Fruit fly (Drosophila melanogaster) whole organism, wandering third instar larva: ENCODE data around the gene B52.

ENCODE experiments used
- Abd-B ChIP-seq: fragments of >200 bp; optimal IDR thresholded peaks from 2 replicates; lab custom pipeline; 2017; ENCODE audit warnings: missing biosample characterization, missing genetic modification characterization
- CG32264 ChIP-seq: fragments of 200-800 bp; sonication (Bioruptor generic); optimal IDR thresholded peaks from 2 replicates; lab custom pipeline; 2016; ENCODE audit warnings: missing biosample characterization, missing genetic modification characterization
- CG9705 ChIP-seq: fragments of 200-800 bp; sonication (Bioruptor generic); optimal IDR thresholded peaks from 2 replicates; lab custom pipeline; 2018; ENCODE audit warnings: missing biosample characterization, mild to moderate bottlenecking, missing genetic modification characterization
- CrebA ChIP-seq: fragments of 200-800 bp; sonication (Bioruptor generic); optimal IDR thresholded peaks from 2 replicates; lab custom pipeline; 2016; ENCODE audit warnings: missing biosample characterization, mild to moderate bottlenecking, missing genetic modification characterization, borderline replicate concordance
- Dfd ChIP-seq: fragments of >200 bp; optimal IDR thresholded peaks from 2 replicates; lab custom pipeline; 2017; ENCODE audit warnings: missing biosample characterization, missing genetic modification characterization
- Dif ChIP-seq: fragments of 200-275, 200-300 bp; sonication (Bioruptor generic); optimal IDR thresholded peaks from 2 replicates; lab custom pipeline; 2018; ENCODE audit warnings: missing biosample characterization, missing genetic modification characterization; ENCODE audit not compliant: partially characterized antibody
- GATAd ChIP-seq: sonication (Bioruptor generic); optimal IDR thresholded peaks from 2 replicates; lab custom pipeline; 2016; ENCODE audit warnings: missing biosample characterization, missing genetic modification characterization
- HLH106 ChIP-seq: fragments of 200-800 bp; optimal IDR thresholded peaks from 3 replicates; lab custom pipeline; 2019; ENCODE audit warnings: missing biosample characterization, mild to moderate bottlenecking, missing genetic modification characterization, moderate library complexity
- Hnf4 ChIP-seq: fragments of 200-800 bp; sonication (Bioruptor generic); optimal IDR thresholded peaks from 2 replicates; lab custom pipeline; 2016; ENCODE audit warnings: missing biosample characterization, mild to moderate bottlenecking, missing genetic modification characterization
- Hr78 ChIP-seq: fragments of >200 bp; optimal IDR thresholded peaks from 2 replicates; lab custom pipeline; 2017; ENCODE audit warnings: missing biosample characterization, missing genetic modification characterization
- Hr83 ChIP-seq: fragments of 200-300 bp; sonication (Bioruptor generic); optimal IDR thresholded peaks from 2 replicates; lab custom pipeline; 2016; ENCODE audit warnings: missing biosample characterization, mild to moderate bottlenecking, missing genetic modification characterization, moderate library complexity; ENCODE audit not compliant: poor library complexity, severe bottlenecking
- Mio ChIP-seq: sonication (Bioruptor generic); optimal IDR thresholded peaks from 2 replicates; lab custom pipeline; 2016; ENCODE audit warnings: missing biosample characterization, missing genetic modification characterization
- Myc ChIP-seq: fragments of >200 bp; optimal IDR thresholded peaks from 2 replicates; lab custom pipeline; 2017
- N ChIP-seq: fragments of >200 bp; optimal IDR thresholded peaks from 2 replicates; lab custom pipeline; 2018; ENCODE audit warnings: missing biosample characterization, missing external identifiers, missing genetic modification characterization
- OdsH ChIP-seq: fragments of 200-800 bp; sonication (Bioruptor generic); optimal IDR thresholded peaks from 2 replicates; lab custom pipeline; 2016; ENCODE audit warnings: missing biosample characterization, mild to moderate bottlenecking, missing genetic modification characterization
- Rel ChIP-seq, 2 experiments: fragments of 200-800 bp; sonication (Bioruptor generic) in 1 of 2; optimal IDR thresholded peaks; 2 replicates in 1 of 2; 3 replicates in 1 of 2; lab custom pipeline; 2016 to 2019; ENCODE audit warnings: mild to moderate bottlenecking in 2 of 2, missing biosample characterization in 2 of 2, missing genetic modification characterization in 2 of 2, moderate library complexity in 1 of 2
- Sp1 ChIP-seq: fragments of 200-800 bp; sonication (Bioruptor generic); optimal IDR thresholded peaks from 3 replicates; lab custom pipeline; 2019; ENCODE audit warnings: missing biosample characterization, mild to moderate bottlenecking, missing genetic modification characterization, moderate library complexity
- Vsx2 ChIP-seq: fragments of 200-300, 225-300 bp; sonication (Bioruptor generic); optimal IDR thresholded peaks from 2 replicates; lab custom pipeline; 2018; ENCODE audit warnings: missing biosample characterization, missing genetic modification characterization; ENCODE audit not compliant: partially characterized antibody
- br ChIP-seq: fragments of 200-800 bp; sonication (Bioruptor generic); optimal IDR thresholded peaks from 2 replicates; lab custom pipeline; 2016; ENCODE audit warnings: missing biosample characterization, missing genetic modification characterization
- brk ChIP-seq: fragments of 200-800 bp; sonication (Bioruptor generic); optimal IDR thresholded peaks from 2 replicates; lab custom pipeline; 2016; ENCODE audit warnings: missing biosample characterization, mild to moderate bottlenecking, missing genetic modification characterization
- dl ChIP-seq, 2 experiments: fragments of 175-275, 200-275 bp in 1 of 2; fragments of 200-275 bp in 1 of 2; sonication (Bioruptor generic); optimal IDR thresholded peaks; lab custom pipeline; 2018; ENCODE audit warnings: mild to moderate bottlenecking in 2 of 2, missing biosample characterization in 2 of 2, missing genetic modification characterization in 2 of 2, moderate library complexity in 2 of 2; ENCODE audit not compliant: partially characterized antibody in 2 of 2, insufficient read depth in 1 of 2
- dmrt93B ChIP-seq: fragments of 200-800 bp; sonication (Bioruptor generic); optimal IDR thresholded peaks from 2 replicates; lab custom pipeline; 2018; ENCODE audit warnings: missing biosample characterization, mild to moderate bottlenecking, missing genetic modification characterization
- dsf ChIP-seq: sonication (Bioruptor generic); optimal IDR thresholded peaks from 2 replicates; lab custom pipeline; 2016; ENCODE audit warnings: missing biosample characterization, missing genetic modification characterization, borderline replicate concordance
- ey ChIP-seq: fragments of 200-800 bp; sonication (Bioruptor generic); optimal IDR thresholded peaks from 2 replicates; lab custom pipeline; 2016; ENCODE audit warnings: missing biosample characterization, missing genetic modification characterization
- foxo ChIP-seq, 2 experiments: fragments of 200-800 bp; sonication (Bioruptor generic); optimal IDR thresholded peaks; 2 replicates in 1 of 2; 3 replicates in 1 of 2; lab custom pipeline; 2016 to 2017; ENCODE audit warnings: missing biosample characterization in 2 of 2, missing genetic modification characterization in 2 of 2
- jim ChIP-seq: fragments of 175-275, 200-325 bp; sonication (Bioruptor generic); optimal IDR thresholded peaks from 2 replicates; lab custom pipeline; 2016; ENCODE audit warnings: missing biosample characterization, mild to moderate bottlenecking, missing genetic modification characterization
- pan ChIP-seq: fragments of >200 bp; optimal IDR thresholded peaks from 2 replicates; lab custom pipeline; 2017
- psq ChIP-seq: fragments of 200-800 bp; sonication (Bioruptor generic); optimal IDR thresholded peaks from 3 replicates; lab custom pipeline; 2017; ENCODE audit warnings: missing biosample characterization, mild to moderate bottlenecking, missing genetic modification characterization, moderate library complexity
- rgr ChIP-seq: fragments of 200-800 bp; sonication (Bioruptor generic); optimal IDR thresholded peaks from 3 replicates; lab custom pipeline; 2016; ENCODE audit warnings: missing biosample characterization, mild to moderate bottlenecking, missing genetic modification characterization
- sage ChIP-seq: fragments of 200-800 bp; sonication (Bioruptor generic); optimal IDR thresholded peaks from 2 replicates; lab custom pipeline; 2016; ENCODE audit warnings: missing biosample characterization, mild to moderate bottlenecking, missing genetic modification characterization
- sv ChIP-seq: fragments of 200-800 bp; sonication (Bioruptor generic); optimal IDR thresholded peaks from 3 replicates; lab custom pipeline; 2016; ENCODE audit warnings: missing biosample characterization, missing genetic modification characterization
- tai ChIP-seq: sonication (Bioruptor generic); optimal IDR thresholded peaks from 2 replicates; lab custom pipeline; 2016; ENCODE audit warnings: missing biosample characterization, missing genetic modification characterization
- usp ChIP-seq: fragments of >200 bp; optimal IDR thresholded peaks from 2 replicates; lab custom pipeline; 2017; ENCODE audit warnings: missing biosample characterization, missing genetic modification characterization
- woc ChIP-seq: sonication (Bioruptor generic); optimal IDR thresholded peaks from 2 replicates; lab custom pipeline; 2016; ENCODE audit warnings: missing biosample characterization, mild to moderate bottlenecking, missing genetic modification characterization

B52 gene

dm6 chr3R:13684569-13685402 is 23.7 kb downstream of the B52 start (continued):
- TF ChIP-seq Mio (GFP tag; lab: Kevin White, UChicago) = no peak
- TF ChIP-seq Abd-B (GFP tag; lab: Kevin White, UChicago) = peak; percentile 19
- TF ChIP-seq foxo (GFP tag; optimal IDR thresholded peaks at IDR 0.05; lab: Kevin White, UChicago) = peak in 1 of 2 experiments; percentile 14
- TF ChIP-seq Dfd (GFP tag; lab: Kevin White, UChicago) = no peak
- no peak for TF ChIP-seq br (GFP tag; lab: Kevin White, UChicago)
- no peak for TF ChIP-seq brk (GFP tag; lab: Kevin White, UChicago)
- no peak for TF ChIP-seq woc (GFP tag; lab: Kevin White, UChicago)
- no peak for TF ChIP-seq CG9705 (GFP tag; lab: Kevin White, UChicago)
- peak; percentile 58 for TF ChIP-seq N

- no peak for TF ChIP-seq Myc (lab: Kevin White, UChicago)
- TF ChIP-seq tai (GFP tag; lab: Kevin White, UChicago) = no peak
- no peak for TF ChIP-seq Dfd (GFP tag; lab: Kevin White, UChicago)
- TF ChIP-seq N = no peak
- TF ChIP-seq Vsx2 (GFP tag; lab: Kevin White, UChicago) = no peak
- TF ChIP-seq Hr78 (GFP tag; lab: Kevin White, UChicago) = no peak
- TF ChIP-seq jim (GFP tag; lab: Kevin White, UChicago) = no peak
- TF ChIP-seq dl (GFP tag; optimal IDR thresholded peaks at IDR 0.05; lab: Kevin White, UChicago; ENCODE audit: insufficient read depth in 1 of 2, partially characterized antibody in 2 of 2) = no peak
- no peak for TF ChIP-seq Rel (GFP tag; optimal IDR thresholded peaks at IDR 0.05; lab: Kevin White, UChicago)
- TF ChIP-seq Rel (tag; optimal IDR thresholded peaks at IDR 0.05; lab: Kevin White, UChicago) = no peak
- no peak for TF ChIP-seq rgr
- no peak for TF ChIP-seq GATAd (GFP tag; lab: Kevin White, UChicago)
- no peak for TF ChIP-seq woc (GFP tag; lab: Kevin White, UChicago)
- TF ChIP-seq psq (GFP tag; lab: Kevin White, UChicago) = no peak
- no peak for TF ChIP-seq OdsH
- no peak for TF ChIP-seq Abd-B (GFP tag; lab: Kevin White, UChicago)
- no peak for TF ChIP-seq ey (GFP tag; lab: Kevin White, UChicago)
- TF ChIP-seq pan (lab: Kevin White, UChicago) = no peak
- TF ChIP-seq sv = no peak
These were observed 24.9 kb downstream of the B52 start for dm6 chr3R:13685969-13686368.

DNA sequence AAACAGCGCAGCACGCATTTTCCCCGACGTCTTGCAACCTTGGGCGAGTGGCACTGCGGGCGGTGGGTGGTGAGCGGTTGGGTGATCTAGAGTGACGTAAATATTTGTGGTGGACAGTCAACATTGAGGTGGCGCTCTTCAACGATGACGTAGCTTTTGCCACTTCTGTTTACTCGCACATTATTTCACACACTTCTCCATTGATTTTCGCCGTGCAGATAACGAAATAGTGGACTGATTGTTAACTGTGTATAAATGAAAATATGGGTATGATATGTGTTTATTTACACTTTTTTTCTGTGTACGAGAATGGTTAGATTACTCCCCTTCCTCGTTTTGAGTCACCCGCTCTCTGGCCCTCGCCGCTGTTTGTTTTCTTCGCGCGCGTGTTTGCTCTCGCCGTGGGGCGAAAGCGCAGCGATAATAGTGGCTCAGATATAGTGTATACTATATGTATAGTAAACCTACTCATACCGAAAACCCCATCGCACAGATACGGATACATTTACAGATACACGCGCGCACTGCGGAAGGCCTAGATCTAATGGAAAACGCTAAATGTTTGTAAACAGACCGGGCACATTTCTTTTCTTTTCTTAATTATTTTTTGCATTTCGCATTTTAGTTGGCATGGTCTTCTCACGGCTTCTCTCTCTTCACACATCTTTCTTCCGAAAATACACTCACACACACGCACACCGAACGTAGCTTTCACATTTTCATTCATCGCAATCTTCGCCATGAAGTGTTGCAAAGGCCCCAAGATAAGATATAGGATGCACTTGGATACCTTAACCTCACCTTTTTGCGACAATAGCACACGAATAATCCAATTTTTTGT is 25.5 kb downstream of the B52 start, which contains the start of gene omd:
TSS of gene omd (minus strand) at position 840 of the 841 bp plus-strand sequence.
- no peak for TF ChIP-seq dsf (GFP tag; lab: Kevin White, UChicago)
- TF ChIP-seq rgr = peak; percentile 44
- no peak for TF ChIP-seq Hnf4 (GFP tag; lab: Kevin White, UChicago)
- peak; percentile 23 for TF ChIP-seq OdsH
- TF ChIP-seq CG9705 (GFP tag; lab: Kevin White, UChicago) = no peak
- peak; percentile 64 for TF ChIP-seq psq (GFP tag; lab: Kevin White, UChicago)
- no peak for TF ChIP-seq sage (GFP tag; lab: Kevin White, UChicago)
- TF ChIP-seq usp (GFP tag; lab: Kevin White, UChicago) = no peak
- TF ChIP-seq N = no peak
- TF ChIP-seq Sp1 (GFP tag; lab: Kevin White, UChicago) = no peak

dm6 chr3R:13693753-13694152 is 32.6 kb downstream of the B52 start, which contains the start of gene CG14367:
CG14367 (plus strand) TSS chr3R:13694053.
- TF ChIP-seq Dif (GFP tag; lab: Kevin White, UChicago) = no peak

- TF ChIP-seq Sp1 (GFP tag; lab: Kevin White, UChicago) = no peak
- TF ChIP-seq Vsx2 (GFP tag; lab: Kevin White, UChicago) = no peak
- no peak for TF ChIP-seq Dif (GFP tag; lab: Kevin White, UChicago)
- TF ChIP-seq Hr83 (GFP tag; lab: Kevin White, UChicago) = no peak
- no peak for TF ChIP-seq dmrt93B
- TF ChIP-seq CG32264 (GFP tag; lab: Kevin White, UChicago) = no peak
- TF ChIP-seq Hnf4 (GFP tag; lab: Kevin White, UChicago) = no peak
- no peak for TF ChIP-seq CrebA (GFP tag; lab: Kevin White, UChicago)
- TF ChIP-seq tai (GFP tag; lab: Kevin White, UChicago) = no peak
- no peak for TF ChIP-seq dsf (GFP tag; lab: Kevin White, UChicago)
- no peak for TF ChIP-seq Dfd (GFP tag; lab: Kevin White, UChicago)
- TF ChIP-seq ey (GFP tag; lab: Kevin White, UChicago) = no peak
- TF ChIP-seq dl (GFP tag; optimal IDR thresholded peaks at IDR 0.05; lab: Kevin White, UChicago; ENCODE audit: insufficient read depth in 1 of 2, partially characterized antibody in 2 of 2) = no peak
- TF ChIP-seq sv = no peak
- TF ChIP-seq HLH106 (tag; lab: Kevin White, UChicago) = no peak
- TF ChIP-seq sage (GFP tag; lab: Kevin White, UChicago) = no peak
- TF ChIP-seq, all 38 proteins: peak for 0
These were observed 38.2 kb downstream of the B52 start for dm6 chr3R:13699350-13699749.
